Fruit fly (Drosophila melanogaster): Measurements from ENCODE around the gene Hipk.

Hipk gene

DNA sequence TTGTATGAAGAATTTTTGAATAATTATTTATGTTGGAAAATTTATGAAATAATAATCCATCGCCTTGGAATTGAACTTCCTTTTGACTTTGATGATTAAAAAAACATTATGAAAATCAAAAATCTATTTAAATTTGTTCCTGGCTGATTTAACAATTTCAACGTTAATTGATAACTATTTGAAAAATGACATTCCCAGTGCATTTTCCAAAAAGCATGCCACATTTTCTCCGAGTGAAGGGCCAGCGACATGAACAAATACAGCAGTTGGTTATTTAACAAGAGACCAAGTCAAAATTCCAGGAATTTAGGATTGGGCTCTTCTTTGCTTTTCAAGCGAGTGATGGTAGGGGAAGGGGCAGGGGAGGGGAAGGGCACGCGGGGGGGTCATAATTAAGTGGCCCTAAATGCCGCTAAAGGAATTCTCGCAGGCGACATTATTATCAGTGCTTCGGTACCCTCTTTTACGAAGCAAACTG lies 79.5 kb downstream of the Hipk start (continued):
- TF ChIP-seq D19A (tag; optimal IDR thresholded peaks at IDR 0.05) (peak; percentile 71), jing (GFP tag; optimal IDR thresholded peaks at IDR 0.05) (no peak), CG2712 (tag; optimal IDR thresholded peaks at IDR 0.05) (peak; percentile 84), eyg (GFP tag; optimal IDR thresholded peaks at IDR 0.05) (no peak), pho (GFP tag; optimal IDR thresholded peaks at IDR 0.05) (no peak), sqz (GFP tag; optimal IDR thresholded peaks at IDR 0.05) (peak; percentile 42), Ada2b (GFP tag; IDR thresholded peaks at IDR 0.05) (no peak), CG12236 (GFP tag; optimal IDR thresholded peaks at IDR 0.05) (peak; percentile 5), Bgb (GFP tag; IDR thresholded peaks at IDR 0.05; ENCODE audit: partially characterized antibody) (no peak), Sox102F (GFP tag; optimal IDR thresholded peaks at IDR 0.05) (peak; percentile 20), Sin3A (optimal IDR thresholded peaks at IDR 0.05) (no peak), CG17802 (tag; optimal IDR thresholded peaks at IDR 0.05) (peak; percentile 10), cato (GFP tag; optimal IDR thresholded peaks at IDR 0.05; ENCODE audit: borderline replicate concordance) (no peak), Blimp-1 (GFP tag; optimal IDR thresholded peaks at IDR 0.05) (peak; percentile 65), CG1792 (GFP tag; optimal IDR thresholded peaks at IDR 0.05) (no peak), vfl (GFP tag; optimal IDR thresholded peaks at IDR 0.05) (no peak), nom (GFP tag; optimal IDR thresholded peaks at IDR 0.05) (peak; percentile 70), CG10267 (tag; optimal IDR thresholded peaks at IDR 0.05) (peak; percentile 78), CG11085 (GFP tag; IDR thresholded peaks at IDR 0.05) (no peak), CG8478 (optimal IDR thresholded peaks at IDR 0.05) (no peak), B-H1 (GFP tag; IDR thresholded peaks at IDR 0.05) (no peak), CG10431 (GFP tag; optimal IDR thresholded peaks at IDR 0.05) (peak; percentile 46), CG6854 (GFP tag; optimal IDR thresholded peaks at IDR 0.05) (no peak), pan (optimal IDR thresholded peaks at IDR 0.05) (no peak), pan (GFP tag; optimal IDR thresholded peaks at IDR 0.05 in 1 of 2, IDR thresholded peaks at IDR 0.05 in 1 of 2) (no peak), CG17385 (GFP tag; optimal IDR thresholded peaks at IDR 0.05) (no peak), stwl (tag; optimal IDR thresholded peaks at IDR 0.05) (peak; percentile 41), dimm (GFP tag; IDR thresholded peaks at IDR 0.05) (no peak), bsh (GFP tag; optimal IDR thresholded peaks at IDR 0.05) (peak; percentile 71 to 77), NK7.1 (GFP tag; optimal IDR thresholded peaks at IDR 0.05) (no peak), Mrtf (GFP tag; IDR thresholded peaks at IDR 0.05) (no peak), gce (GFP tag; IDR thresholded peaks at IDR 0.05) (0 out of 3 replicates have a peak, but pooled peaks have one; percentile 5), CG5953 (GFP tag; IDR thresholded peaks at IDR 0.05) (no peak), hth (optimal IDR thresholded peaks at IDR 0.05) (no peak), CG3407 (GFP tag; optimal IDR thresholded peaks at IDR 0.05) (peak; percentile 66), CG6791 (GFP tag; IDR thresholded peaks at IDR 0.05; ENCODE audit: partially characterized antibody) (no peak), row (GFP tag; IDR thresholded peaks at IDR 0.05) (peak; percentile 38; the same call in 2 of the 3 replicates), toy (GFP tag; IDR thresholded peaks at IDR 0.05) (no peak), ac (GFP tag; optimal IDR thresholded peaks at IDR 0.05) (peak; percentile 56), Lpt (GFP tag; optimal IDR thresholded peaks at IDR 0.05) (no peak), CG15696 (tag; optimal IDR thresholded peaks at IDR 0.05) (peak; percentile 82), zf30C (GFP tag; optimal IDR thresholded peaks at IDR 0.05) (peak; percentile 91), scrt (GFP tag; optimal IDR thresholded peaks at IDR 0.05) (no peak), CG12104 (GFP tag; optimal IDR thresholded peaks at IDR 0.05) (no peak), CG8281 (tag; optimal IDR thresholded peaks at IDR 0.05) (no peak), Rfx (GFP tag; IDR thresholded peaks at IDR 0.05) (no peak), CG2199 (GFP tag; IDR thresholded peaks at IDR 0.05) (0 out of 3 replicates have a peak, but pooled peaks have one; percentile 51), gcm (GFP tag; optimal IDR thresholded peaks at IDR 0.05) (peak; percentile 62), ind (GFP tag; optimal IDR thresholded peaks at IDR 0.05) (no peak), kah (GFP tag; optimal IDR thresholded peaks at IDR 0.05) (no peak), wor (GFP tag; IDR thresholded peaks at IDR 0.05) (no peak), Ravus (GFP tag; IDR thresholded peaks at IDR 0.05) (no peak)

All from whole organism, embryonic.